Worm (Caenorhabditis elegans) whole organism, L1 larva: Measurements from ENCODE around the gene rfc-2.
A peak's percentile ranks its signal among the peaks of the same experiment; 100 is the strongest.

Experiments
- C04F5.9 ChIP-seq: sonication (generic microtip); optimal IDR thresholded peaks from 2 replicates; lab custom pipeline; 2016; ENCODE audit warnings: missing genetic modification characterization, missing compliant biosample characterization
- C34B4.2 ChIP-seq: sonication (generic microtip); optimal IDR thresholded peaks from 2 replicates; lab custom pipeline; 2017; ENCODE audit warnings: mild to moderate bottlenecking, missing genetic modification characterization, missing compliant biosample characterization
- Y116A8C.19 ChIP-seq: sonication (generic microtip); optimal IDR thresholded peaks from 2 replicates; lab custom pipeline; 2016; ENCODE audit warnings: missing compliant biosample characterization, missing genetic modification characterization, borderline replicate concordance
- alr-1 ChIP-seq: fragments of 200-800 bp; sonication (Bioruptor generic); optimal IDR thresholded peaks from 2 replicates; lab custom pipeline; 2018; ENCODE audit warnings: borderline replicate concordance, mild to moderate bottlenecking, missing genetic modification characterization, missing compliant biosample characterization
- ceh-63 ChIP-seq: fragments of 200-800 bp; sonication (Bioruptor generic); optimal IDR thresholded peaks from 2 replicates; lab custom pipeline; 2018; ENCODE audit warnings: mild to moderate bottlenecking, missing genetic modification characterization, missing compliant biosample characterization
- ceh-8 ChIP-seq: fragments of 200-800 bp; sonication (Bioruptor generic); optimal IDR thresholded peaks from 2 replicates; lab custom pipeline; 2018; ENCODE audit warnings: mild to moderate bottlenecking, missing genetic modification characterization, moderate library complexity, missing compliant biosample characterization
- ceh-82 ChIP-seq, 3 experiments: fragments of 150-350 bp in 1 of 3; sonication (generic microtip) in 2 of 3; optimal IDR thresholded peaks; 2 replicates each; lab custom pipeline; 2014 to 2017; ENCODE audit warnings: missing biosample characterization in 3 of 3, missing genetic modification characterization in 3 of 3
- dsc-1 ChIP-seq: sonication (generic microtip); optimal IDR thresholded peaks from 2 replicates; lab custom pipeline; 2016; ENCODE audit warnings: mild to moderate bottlenecking, missing genetic modification characterization, missing compliant biosample characterization
- efl-1 ChIP-seq, 4 experiments: fragments of 150-350 bp; optimal IDR thresholded peaks in 3 of 4; peaks in 1 of 4; 1 replicate in 1 of 4; 2 replicates in 3 of 4; lab custom pipeline; 2014; ENCODE audit warnings: missing biosample characterization in 2 of 4, missing genetic modification characterization in 2 of 4, missing genetic modification reagents in 2 of 4
- hlh-4 ChIP-seq: sonication (generic microtip); optimal IDR thresholded peaks from 2 replicates; lab custom pipeline; 2016; ENCODE audit warnings: mild to moderate bottlenecking, missing genetic modification characterization, missing compliant biosample characterization
- irx-1 ChIP-seq: sonication (generic microtip); optimal IDR thresholded peaks from 2 replicates; lab custom pipeline; 2016; ENCODE audit warnings: missing genetic modification characterization, missing compliant biosample characterization
- isw-1 ChIP-seq: fragments of 200-800 bp; sonication (Bioruptor generic); IDR thresholded peaks from 2 replicates; pipeline ENCODE4 v1.3.6; 2022; ENCODE audit warnings: missing genetic modification characterization, missing compliant biosample characterization
- jun-1 ChIP-seq: fragments of 150-350 bp; optimal IDR thresholded peaks from 2 replicates; lab custom pipeline; 2014; ENCODE audit warnings: missing biosample characterization, missing genetic modification reagents, missing genetic modification characterization
- lin-13 ChIP-seq: fragments of 150-350 bp; optimal IDR thresholded peaks from 2 replicates; lab custom pipeline; 2014; ENCODE audit warnings: missing biosample characterization, missing genetic modification reagents, missing genetic modification characterization
- lin-15B ChIP-seq: fragments of 150-350 bp; sonication (generic microtip); optimal IDR thresholded peaks from 3 replicates; lab custom pipeline; 2014; ENCODE audit warnings: missing biosample characterization, missing genetic modification characterization
- mdl-1 ChIP-seq, 2 experiments: fragments of 150-350 bp; optimal IDR thresholded peaks; 2 replicates each; lab custom pipeline; 2014 to 2017; ENCODE audit warnings: missing biosample characterization in 2 of 2, missing genetic modification characterization in 2 of 2, inconsistent platforms in 1 of 2
- mep-1 ChIP-seq: fragments of 150-350 bp; optimal IDR thresholded peaks from 2 replicates; lab custom pipeline; 2014; ENCODE audit warnings: missing biosample characterization, missing genetic modification characterization
- nhr-237 ChIP-seq: fragments of 150-350 bp; optimal IDR thresholded peaks from 2 replicates; lab custom pipeline; 2014; ENCODE audit warnings: missing biosample characterization, missing genetic modification characterization
- nhr-47 ChIP-seq: sonication (generic microtip); optimal IDR thresholded peaks from 2 replicates; lab custom pipeline; 2016; ENCODE audit warnings: mild to moderate bottlenecking, missing genetic modification characterization, moderate library complexity, missing compliant biosample characterization
- nhr-76 ChIP-seq: sonication (generic microtip); optimal IDR thresholded peaks from 2 replicates; lab custom pipeline; 2017; ENCODE audit warnings: missing biosample characterization, missing genetic modification characterization
- pag-3 ChIP-seq: sonication (generic microtip); optimal IDR thresholded peaks from 2 replicates; lab custom pipeline; 2017; ENCODE audit warnings: missing genetic modification characterization, mild to moderate bottlenecking, missing compliant biosample characterization, antibody characterized with exemption, borderline replicate concordance; ENCODE audit not compliant: insufficient read depth
- pqm-1 ChIP-seq: sonication (generic microtip); optimal IDR thresholded peaks from 3 replicates; lab custom pipeline; 2017; ENCODE audit warnings: missing biosample characterization, missing genetic modification characterization
- rnt-1 ChIP-seq: sonication (generic microtip); optimal IDR thresholded peaks from 2 replicates; lab custom pipeline; 2016; ENCODE audit warnings: mild to moderate bottlenecking, missing genetic modification characterization, moderate library complexity, missing compliant biosample characterization
- snpc-4 ChIP-seq: fragments of 150-350 bp; optimal IDR thresholded peaks from 2 replicates; lab custom pipeline; 2014; ENCODE audit warnings: missing biosample characterization, missing genetic modification characterization
- snu-23 ChIP-seq: sonication (generic microtip); optimal IDR thresholded peaks from 2 replicates; lab custom pipeline; 2016; ENCODE audit warnings: missing genetic modification characterization, missing compliant biosample characterization
- sptf-1 ChIP-seq: fragments of 150-350 bp; optimal IDR thresholded peaks from 2 replicates; lab custom pipeline; 2014; ENCODE audit warnings: missing biosample characterization, missing genetic modification characterization
- unc-130 ChIP-seq: fragments of 150-350 bp; optimal IDR thresholded peaks from 2 replicates; lab custom pipeline; 2017; ENCODE audit warnings: missing biosample characterization, missing genetic modification characterization, inconsistent platforms
- unc-98 ChIP-seq: fragments of 200-800 bp; sonication (Bioruptor generic); IDR thresholded peaks from 2 replicates; pipeline ENCODE4 v1.3.6; 2022; ENCODE audit warnings: missing genetic modification characterization, missing compliant biosample characterization
- vab-15 ChIP-seq: sonication (generic microtip); optimal IDR thresholded peaks from 2 replicates; lab custom pipeline; 2017; ENCODE audit warnings: missing genotype, mild to moderate bottlenecking, missing genetic modification characterization, missing compliant biosample characterization
- ztf-11 ChIP-seq, 2 experiments: sonication (generic microtip); optimal IDR thresholded peaks; 2 replicates each; lab custom pipeline; 2016 to 2017; ENCODE audit warnings: missing genetic modification characterization in 2 of 2, missing biosample characterization in 1 of 2, missing compliant biosample characterization in 1 of 2

Gene rfc-2

ce11 chrIV:1349352-1349751 is 2.2 kb downstream of the rfc-2 start:
- TF ChIP-seq rnt-1 = no peak
- no peak for TF ChIP-seq C34B4.2 (tag; lab: Kevin White, UChicago)
- TF ChIP-seq snu-23 = no peak
- no peak for TF ChIP-seq lin-15B (tag; lab: Kevin White, UChicago)
- TF ChIP-seq jun-1 = no peak
- no peak for TF ChIP-seq efl-1 (optimal IDR thresholded peaks at IDR 0.05; lab: Kevin White, UChicago)
- no peak for TF ChIP-seq efl-1 (GFP tag; optimal IDR thresholded peaks at IDR 0.05 in 1 of 2; lab: Kevin White, UChicago)
- no peak for TF ChIP-seq sptf-1 (tag; lab: Kevin White, UChicago)
- no peak for TF ChIP-seq vab-15 (tag; lab: Kevin White, UChicago)
- no peak for TF ChIP-seq lin-13
- no peak for TF ChIP-seq nhr-76
- TF ChIP-seq isw-1 (GFP tag; lab: Robert Waterston, UW) = no peak
- TF ChIP-seq dsc-1 (tag; lab: Kevin White, UChicago) = no peak
- no peak for TF ChIP-seq nhr-47 (tag; lab: Kevin White, UChicago)
- no peak for TF ChIP-seq alr-1 (tag; lab: Kevin White, UChicago)
- no peak for TF ChIP-seq hlh-4 (tag; lab: Kevin White, UChicago)
- no peak for TF ChIP-seq mep-1
- TF ChIP-seq ceh-82 (tag; optimal IDR thresholded peaks at IDR 0.05; lab: Kevin White, UChicago) = no peak
- no peak for TF ChIP-seq ztf-11 (tag; optimal IDR thresholded peaks at IDR 0.05; lab: Kevin White, UChicago)

ce11 chrIV:1353811-1354210 is 6.7 kb downstream of the rfc-2 start:
- TF ChIP-seq unc-98 (GFP tag; lab: Robert Waterston, UW) = no peak
- no peak for TF ChIP-seq unc-130 (tag; lab: Kevin White, UChicago)
- no peak for TF ChIP-seq efl-1 (optimal IDR thresholded peaks at IDR 0.05; lab: Kevin White, UChicago)
- TF ChIP-seq efl-1 (GFP tag; optimal IDR thresholded peaks at IDR 0.05 in 1 of 2; lab: Kevin White, UChicago) = peak in 1 of 2 experiments; percentile 58
- TF ChIP-seq, all 84 proteins: peak for 1

- TF ChIP-seq ceh-63 (GFP tag; lab: Kevin White, UChicago) (no peak), irx-1 (tag; lab: Kevin White, UChicago) (no peak), alr-1 (tag; lab: Kevin White, UChicago) (no peak), mdl-1 (tag; optimal IDR thresholded peaks at IDR 0.05; lab: Kevin White, UChicago) (no peak), pag-3 (tag; lab: Kevin White, UChicago) (no peak), nhr-237 (tag; lab: Kevin White, UChicago) (no peak), nhr-47 (tag; lab: Kevin White, UChicago) (no peak), C34B4.2 (tag; lab: Kevin White, UChicago) (no peak), Y116A8C.19 (no peak), lin-13 (no peak), ztf-11 (tag; optimal IDR thresholded peaks at IDR 0.05; lab: Kevin White, UChicago) (no peak)
Measured at ce11 chrIV:1355147-1355546, 8.0 kb downstream of the rfc-2 start, which contains the start of gene col-104. TSS of gene col-104 (minus strand) at chrIV:1355305.

- TF ChIP-seq snpc-4 (tag; lab: Kevin White, UChicago) (no peak), efl-1 (optimal IDR thresholded peaks at IDR 0.05; lab: Kevin White, UChicago) (no peak), efl-1 (GFP tag; optimal IDR thresholded peaks at IDR 0.05 in 1 of 2; lab: Kevin White, UChicago) (peak in 1 of 2 experiments; percentile 18), ceh-8 (GFP tag; lab: Kevin White, UChicago) (peak; percentile 91)
Measured at ce11 chrIV:1358109-1358508, 11.0 kb downstream of the rfc-2 start.

ce11 chrIV:1359125-1359524 is 12.0 kb downstream of the rfc-2 start, which contains the start of gene col-105:
TSS of gene col-105 (minus strand) at chrIV:1359225.
- no peak for TF ChIP-seq C04F5.9 (tag; lab: Kevin White, UChicago)
- TF ChIP-seq pqm-1 = no peak
